Fruit fly (Drosophila melanogaster) Kc167 (cell line): Measurements from ENCODE around the gene bgm.

ENCODE experiments used
- Myc ChIP-seq: fragments of >200 bp; optimal IDR thresholded peaks from 2 replicates; lab custom pipeline; 2017; ENCODE audit warnings: missing external identifiers
- Sin3A ChIP-seq: fragments of >200 bp; optimal IDR thresholded peaks from 2 replicates; lab custom pipeline; 2018; ENCODE audit warnings: missing external identifiers
- h ChIP-seq: fragments of >200 bp; optimal IDR thresholded peaks from 3 replicates; lab custom pipeline; 2018; ENCODE audit warnings: missing external identifiers
- insv ChIP-seq: fragments of >200 bp; optimal IDR thresholded peaks from 3 replicates; lab custom pipeline; 2018; ENCODE audit warnings: missing external identifiers
- psq ChIP-seq: fragments of >200 bp; optimal IDR thresholded peaks from 2 replicates; lab custom pipeline; 2017; ENCODE audit warnings: missing external identifiers

DNA sequence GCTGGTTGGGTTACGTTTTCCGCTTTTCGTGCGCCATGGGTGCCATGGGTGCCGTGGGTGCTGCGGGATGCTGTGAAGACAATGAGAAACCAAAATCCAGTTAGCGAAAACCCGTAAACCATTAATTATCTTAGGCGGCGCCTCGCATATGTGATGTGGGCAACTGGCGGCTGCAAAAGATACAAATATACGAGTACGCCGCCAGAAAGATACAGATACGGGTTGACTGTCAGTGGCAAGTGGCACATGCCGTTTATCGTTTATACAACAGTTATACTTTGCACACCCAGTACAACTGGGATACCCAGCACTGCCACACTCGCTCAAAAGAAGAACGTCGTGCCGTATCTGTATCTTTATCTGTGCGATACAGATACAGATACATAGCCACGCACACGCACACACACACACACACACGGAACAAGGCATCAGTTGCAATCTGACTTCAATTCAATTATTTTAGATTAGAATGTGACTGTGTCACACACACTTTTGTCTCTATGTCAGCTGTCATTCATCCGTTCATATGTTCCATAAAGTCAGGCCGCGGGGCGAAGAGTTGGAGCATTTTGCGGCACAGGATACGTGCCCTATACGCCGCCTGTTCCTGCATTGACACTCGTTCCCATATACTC, 32.9 kb downstream of the bgm start:
- no peak for TF ChIP-seq psq
- no peak for TF ChIP-seq Myc (lab: Kevin White, UChicago)
- no peak for TF ChIP-seq h (lab: Kevin White, UChicago)
- TF ChIP-seq insv: no peak
- no peak for TF ChIP-seq Sin3A
